Fruit fly (Drosophila melanogaster) whole organism, pupa: ENCODE results near the gene CG12702.

Experiments
- CG10348 ChIP-seq: fragments of 200-800 bp; sonication (Bioruptor generic); IDR thresholded peaks from 2 replicates; pipeline ENCODE4 v1.3.6; 2022; ENCODE audit warnings: missing biosample characterization, missing genetic modification characterization
- CG12605 ChIP-seq: fragments of 200-800 bp; sonication (Bioruptor generic); IDR thresholded peaks from 2 replicates; pipeline ENCODE4 v1.3.6; 2022; ENCODE audit warnings: missing biosample characterization, missing genetic modification characterization
- CG13204 ChIP-seq: fragments of 200-800 bp; sonication (Bioruptor generic); optimal IDR thresholded peaks from 2 replicates; lab custom pipeline; 2018; ENCODE audit warnings: missing biosample characterization, mild to moderate bottlenecking, missing genetic modification characterization, moderate library complexity
- CG14655 ChIP-seq: fragments of 200-800 bp; sonication (Bioruptor generic); optimal IDR thresholded peaks from 3 replicates; lab custom pipeline; 2017; ENCODE audit warnings: mild to moderate bottlenecking, missing biosample characterization, missing genetic modification reagents, missing genetic modification characterization
- CG15710 ChIP-seq: fragments of 200-800 bp; sonication (Bioruptor generic); optimal IDR thresholded peaks from 2 replicates; lab custom pipeline; 2018; ENCODE audit warnings: missing biosample characterization, mild to moderate bottlenecking, missing genetic modification characterization, moderate library complexity
- CG17806 ChIP-seq: fragments of 200-800 bp; sonication (Bioruptor generic); optimal IDR thresholded peaks from 2 replicates; lab custom pipeline; 2018; ENCODE audit warnings: missing biosample characterization, mild to moderate bottlenecking, missing genetic modification characterization, moderate library complexity
- CG32121 ChIP-seq: fragments of 200-800 bp; sonication (Bioruptor generic); IDR thresholded peaks from 2 replicates; pipeline ENCODE4 v1.3.6; 2022; ENCODE audit warnings: missing biosample characterization, missing genetic modification characterization
- CG34367 ChIP-seq: fragments of 200-800 bp; sonication (Bioruptor generic); optimal IDR thresholded peaks from 2 replicates; lab custom pipeline; 2018; ENCODE audit warnings: missing biosample characterization, mild to moderate bottlenecking, missing genetic modification characterization
- CG4496 ChIP-seq: fragments of 200-800 bp; sonication (Bioruptor generic); IDR thresholded peaks from 3 replicates; pipeline ENCODE4 v1.3.6; 2022; ENCODE audit warnings: missing biosample characterization, missing genetic modification characterization
- CG8159 ChIP-seq: fragments of 200-800 bp; sonication (Bioruptor generic); optimal IDR thresholded peaks from 3 replicates; lab custom pipeline; 2018; ENCODE audit warnings: missing biosample characterization, mild to moderate bottlenecking, missing genetic modification characterization, moderate library complexity
- CG8301 ChIP-seq: fragments of 200-800 bp; sonication (Bioruptor generic); optimal IDR thresholded peaks from 2 replicates; lab custom pipeline; 2018; ENCODE audit warnings: missing biosample characterization, mild to moderate bottlenecking, missing genetic modification characterization
- CG9948 ChIP-seq: fragments of 200-800 bp; sonication (Bioruptor generic); optimal IDR thresholded peaks from 2 replicates; lab custom pipeline; 2018; ENCODE audit warnings: missing biosample characterization, mild to moderate bottlenecking, missing genetic modification characterization, moderate library complexity
- D1 ChIP-seq: fragments of 200-800 bp; sonication (Bioruptor generic); optimal IDR thresholded peaks from 2 replicates; lab custom pipeline; 2018; ENCODE audit warnings: missing biosample characterization, mild to moderate bottlenecking, missing genetic modification characterization, moderate library complexity
- EcR ChIP-seq: fragments of 200-800 bp; sonication (Bioruptor generic); optimal IDR thresholded peaks from 3 replicates; lab custom pipeline; 2019; ENCODE audit warnings: missing biosample characterization, missing genetic modification characterization, mild to moderate bottlenecking, moderate library complexity, missing genetic modification reagents
- Ets98B ChIP-seq: fragments of 200-800 bp; sonication (Bioruptor generic); IDR thresholded peaks from 2 replicates; pipeline ENCODE4 v1.3.6; 2022; ENCODE audit warnings: missing biosample characterization, missing genetic modification characterization
- Pif1A ChIP-seq: fragments of 200-800 bp; sonication (Bioruptor generic); optimal IDR thresholded peaks from 3 replicates; lab custom pipeline; 2016; ENCODE audit warnings: missing biosample characterization, missing genetic modification characterization
- Pif1B ChIP-seq: fragments of 200-800 bp; sonication (Bioruptor generic); optimal IDR thresholded peaks from 3 replicates; lab custom pipeline; 2016; ENCODE audit warnings: missing biosample characterization, missing genetic modification characterization
- Snoo ChIP-seq: fragments of 200-800 bp; sonication (Bioruptor generic); optimal IDR thresholded peaks from 3 replicates; lab custom pipeline; 2017; ENCODE audit warnings: missing biosample characterization, mild to moderate bottlenecking, missing genetic modification characterization, inconsistent platforms
- fd96Ca ChIP-seq: fragments of 200-800 bp; sonication (Bioruptor generic); IDR thresholded peaks from 3 replicates; pipeline ENCODE4 v1.3.6; 2022; ENCODE audit warnings: missing biosample characterization, missing genetic modification characterization
- gl ChIP-seq: fragments of 200-800 bp; sonication (Bioruptor generic); optimal IDR thresholded peaks from 2 replicates; lab custom pipeline; 2018; ENCODE audit warnings: missing biosample characterization, mild to moderate bottlenecking, missing genetic modification characterization
- rn ChIP-seq: fragments of 200-800 bp; sonication (Bioruptor generic); IDR thresholded peaks from 2 replicates; pipeline ENCODE4 v1.3.6; 2022; ENCODE audit warnings: missing biosample characterization, missing genetic modification characterization

Gene CG12702

dm6 chrX:19783457-19783856 lies 18.8 kb upstream of the CG12702 start, which contains the start of gene zld:
Gene zld, minus strand, starts transcription at chrX:19783548.
- TF ChIP-seq CG4496 (GFP tag; lab: Robert Waterston, UW) = peak; percentile 56; the same call in 2 of the 3 replicates
- TF ChIP-seq CG13204 (GFP tag; lab: Kevin White, UChicago) = peak; percentile 81
- TF ChIP-seq CG14655 (GFP tag; lab: Kevin White, UChicago) = no peak
- no peak for TF ChIP-seq CG15710 (tag; lab: Kevin White, UChicago)

- TF ChIP-seq Snoo (no peak), CG12605 (no peak), Ets98B (no peak), CG15710 (tag; lab: Kevin White, UChicago) (no peak), CG4496 (GFP tag; lab: Robert Waterston, UW) (no peak), CG10348 (GFP tag; lab: Robert Waterston, UW) (no peak), CG8301 (tag; lab: Kevin White, UChicago) (no peak), fd96Ca (GFP tag; lab: Robert Waterston, UW) (no peak), CG13204 (GFP tag; lab: Kevin White, UChicago) (no peak), Pif1A (GFP tag; lab: Kevin White, UChicago) (no peak), CG32121 (no peak)
Measured at dm6 chrX:19782736-19783325, 18.2 kb upstream of the CG12702 start.

- TF ChIP-seq gl = no peak
- no peak for TF ChIP-seq CG12605
- TF ChIP-seq fd96Ca (GFP tag; lab: Robert Waterston, UW) = no peak
- no peak for TF ChIP-seq CG8301 (tag; lab: Kevin White, UChicago)
- TF ChIP-seq Pif1B (GFP tag; lab: Kevin White, UChicago) = no peak
- TF ChIP-seq Snoo = no peak
- TF ChIP-seq, all 21 proteins: peak for 0
Measured at dm6 chrX:19781861-19782260, 17.2 kb upstream of the CG12702 start.

dm6 chrX:19775055-19775645 lies 10.5 kb upstream of the CG12702 start:
- TF ChIP-seq D1 (tag; lab: Kevin White, UChicago) (no peak), CG14655 (GFP tag; lab: Kevin White, UChicago) (no peak), EcR (GFP tag; lab: Kevin White, UChicago) (no peak), CG8301 (tag; lab: Kevin White, UChicago) (no peak), CG15710 (tag; lab: Kevin White, UChicago) (no peak), CG9948 (no peak), fd96Ca (GFP tag; lab: Robert Waterston, UW) (no peak)
- TF ChIP-seq, all 21 proteins: peak for 0

- no peak for TF ChIP-seq CG8159
- TF ChIP-seq CG13204 (GFP tag; lab: Kevin White, UChicago) = peak; percentile 43
- TF ChIP-seq CG9948 = no peak
- TF ChIP-seq CG4496 (GFP tag; lab: Robert Waterston, UW) = peak; percentile 38; the same call in 1 of the 3 replicates
- no peak for TF ChIP-seq Pif1B (GFP tag; lab: Kevin White, UChicago)
- TF ChIP-seq CG15710 (tag; lab: Kevin White, UChicago) = no peak
Measured at dm6 chrX:19773734-19774702, 9.3 kb upstream of the CG12702 start.

dm6 chrX:19772002-19772622 lies 7.4 kb upstream of the CG12702 start:
- TF ChIP-seq rn (GFP tag; lab: Robert Waterston, UW) (no peak), gl (no peak), CG9948 (no peak)
- TF ChIP-seq, all 21 proteins: peak for 0

- no peak for TF ChIP-seq fd96Ca (GFP tag; lab: Robert Waterston, UW)
- TF ChIP-seq CG9948 = peak; percentile 58
- peak; percentile 54 for TF ChIP-seq CG8159
- peak; percentile 51 for TF ChIP-seq Pif1B (GFP tag; lab: Kevin White, UChicago)
- TF ChIP-seq CG15710 (tag; lab: Kevin White, UChicago) = peak; percentile 39
- TF ChIP-seq Snoo = peak; percentile 37
- TF ChIP-seq CG14655 (GFP tag; lab: Kevin White, UChicago) = peak; percentile 49
- peak; percentile 18 for TF ChIP-seq Pif1A (GFP tag; lab: Kevin White, UChicago)
- TF ChIP-seq CG10348 (GFP tag; lab: Robert Waterston, UW) = no peak
- TF ChIP-seq CG34367 (tag; lab: Kevin White, UChicago) = peak; percentile 46
- peak; percentile 64 for TF ChIP-seq CG17806
- TF ChIP-seq CG8301 (tag; lab: Kevin White, UChicago) = peak; percentile 45
- no peak for TF ChIP-seq CG32121
- TF ChIP-seq CG4496 (GFP tag; lab: Robert Waterston, UW) = 0 out of 3 replicates have a peak, but pooled peaks have one; percentile 27
- TF ChIP-seq gl = peak; percentile 27
- peak; percentile 7; the same call in 1 of the 2 replicates for TF ChIP-seq CG12605
- no peak for TF ChIP-seq rn (GFP tag; lab: Robert Waterston, UW)
Measured at dm6 chrX:19769821-19770519, 5.3 kb upstream of the CG12702 start.
